Worm (Caenorhabditis elegans) whole organism, L2 larva: Measurements from ENCODE around the gene F26G1.5.
A peak's percentile ranks its signal among the peaks of the same experiment; 100 is the strongest.

Source experiments
- C34F6.9 ChIP-seq: fragments of 150-350 bp; optimal IDR thresholded peaks from 2 replicates; lab custom pipeline; 2014; ENCODE audit warnings: missing biosample characterization, missing genetic modification characterization
- F13H6.1 ChIP-seq: sonication (generic microtip); optimal IDR thresholded peaks from 2 replicates; lab custom pipeline; 2016; ENCODE audit warnings: missing genetic modification characterization, missing compliant biosample characterization
- R02D3.7 ChIP-seq: fragments of 150-350 bp; optimal IDR thresholded peaks from 2 replicates; lab custom pipeline; 2014; ENCODE audit warnings: missing biosample characterization, missing genetic modification characterization
- Y55F3AM.14 ChIP-seq: fragments of 200-800 bp; sonication (Bioruptor generic); optimal IDR thresholded peaks from 2 replicates; lab custom pipeline; 2018; ENCODE audit warnings: mild to moderate bottlenecking, missing genetic modification characterization, missing compliant biosample characterization
- ZK546.5 ChIP-seq: sonication (generic microtip); optimal IDR thresholded peaks from 2 replicates; lab custom pipeline; 2017; ENCODE audit warnings: missing biosample characterization, missing genetic modification characterization
- alr-1 ChIP-seq: fragments of 150-350 bp; optimal IDR thresholded peaks from 2 replicates; lab custom pipeline; 2014; ENCODE audit warnings: missing biosample characterization, missing genetic modification characterization
- aly-2 ChIP-seq: fragments of 150-350 bp; optimal IDR thresholded peaks from 2 replicates; lab custom pipeline; 2014; ENCODE audit warnings: missing biosample characterization, missing genetic modification characterization
- ama-1 ChIP-seq: fragments of 150-350 bp; optimal IDR thresholded peaks from 2 replicates; lab custom pipeline; 2018; ENCODE audit warnings: inconsistent platforms
- blmp-1 ChIP-seq: sonication (generic microtip); optimal IDR thresholded peaks from 2 replicates; lab custom pipeline; 2017; ENCODE audit warnings: missing genetic modification characterization, mild to moderate bottlenecking, missing compliant biosample characterization, antibody characterized with exemption, moderate library complexity; ENCODE audit not compliant: insufficient read depth
- ceh-16 ChIP-seq: fragments of 150-350 bp; optimal IDR thresholded peaks from 2 replicates; lab custom pipeline; 2014; ENCODE audit warnings: missing biosample characterization, missing genetic modification characterization
- ceh-82 ChIP-seq: fragments of 150-350 bp; optimal IDR thresholded peaks from 2 replicates; lab custom pipeline; 2014; ENCODE audit warnings: missing biosample characterization, missing genetic modification characterization
- crh-2 ChIP-seq: sonication (generic microtip); optimal IDR thresholded peaks from 2 replicates; lab custom pipeline; 2017; ENCODE audit warnings: missing biosample characterization, missing genetic modification characterization
- dmd-4 ChIP-seq: sonication (generic microtip); optimal IDR thresholded peaks from 2 replicates; lab custom pipeline; 2017; ENCODE audit warnings: missing biosample characterization, missing genetic modification characterization
- egl-27 ChIP-seq: sonication (generic microtip); optimal IDR thresholded peaks from 3 replicates; lab custom pipeline; 2017; ENCODE audit warnings: missing biosample characterization, missing genetic modification reagents, missing genetic modification characterization
- elt-1 ChIP-seq: fragments of 150-350 bp; optimal IDR thresholded peaks from 2 replicates; lab custom pipeline; 2014; ENCODE audit warnings: missing biosample characterization, missing genetic modification characterization
- elt-3 ChIP-seq: sonication (generic microtip); optimal IDR thresholded peaks from 2 replicates; lab custom pipeline; 2017; ENCODE audit warnings: missing biosample characterization, missing genetic modification characterization
- gmeb-1 ChIP-seq: fragments of 150-350 bp; optimal IDR thresholded peaks from 2 replicates; lab custom pipeline; 2014; ENCODE audit warnings: missing biosample characterization, missing genetic modification characterization
- lin-11 ChIP-seq: fragments of 150-350 bp; sonication (generic microtip); optimal IDR thresholded peaks from 2 replicates; lab custom pipeline; 2014; ENCODE audit warnings: missing biosample characterization, missing genetic modification characterization, inconsistent platforms, mixed read lengths
- lin-13 ChIP-seq: fragments of 150-350 bp; optimal IDR thresholded peaks from 2 replicates; lab custom pipeline; 2014; ENCODE audit warnings: missing biosample characterization, missing genetic modification reagents, missing genetic modification characterization
- lin-39 ChIP-seq: fragments of 150-350 bp; optimal IDR thresholded peaks from 2 replicates; lab custom pipeline; 2014; ENCODE audit warnings: missing biosample characterization, missing genetic modification reagents, missing genetic modification characterization
- lsy-2 ChIP-seq, 2 experiments: fragments of 150-350 bp in 1 of 2; sonication (generic microtip) in 1 of 2; optimal IDR thresholded peaks; 2 replicates each; lab custom pipeline; 2014 to 2017; ENCODE audit warnings: missing biosample characterization in 2 of 2, missing genetic modification characterization in 2 of 2
- mbf-1 ChIP-seq: sonication (generic microtip); optimal IDR thresholded peaks from 2 replicates; lab custom pipeline; 2017; ENCODE audit warnings: missing biosample characterization, missing genetic modification characterization
- mdl-1 ChIP-seq, 2 experiments: fragments of 150-350 bp in 1 of 2; sonication (generic microtip) in 1 of 2; optimal IDR thresholded peaks; 2 replicates each; lab custom pipeline; 2017; ENCODE audit warnings: missing biosample characterization in 2 of 2, missing genetic modification characterization in 2 of 2
- nhr-10 ChIP-seq: sonication (generic microtip); optimal IDR thresholded peaks from 2 replicates; lab custom pipeline; 2017; ENCODE audit warnings: missing biosample characterization, missing genetic modification characterization
- nhr-11 ChIP-seq: fragments of 150-350 bp; optimal IDR thresholded peaks from 2 replicates; lab custom pipeline; 2014; ENCODE audit warnings: missing biosample characterization, missing genetic modification characterization
- nhr-12 ChIP-seq: fragments of 150-350 bp; optimal IDR thresholded peaks from 2 replicates; lab custom pipeline; 2014; ENCODE audit warnings: missing biosample characterization, missing genetic modification characterization
- nhr-129 ChIP-seq: fragments of 150-350 bp; optimal IDR thresholded peaks from 2 replicates; lab custom pipeline; 2014; ENCODE audit warnings: missing biosample characterization, missing genetic modification characterization
- nhr-25 ChIP-seq: fragments of 150-350 bp; sonication (generic microtip); optimal IDR thresholded peaks from 3 replicates; lab custom pipeline; 2014; ENCODE audit warnings: missing biosample characterization, missing genetic modification characterization
- nhr-77 ChIP-seq: fragments of 150-350 bp; optimal IDR thresholded peaks from 2 replicates; lab custom pipeline; 2014; ENCODE audit warnings: missing biosample characterization, missing genetic modification characterization
- peb-1 ChIP-seq: fragments of 150-350 bp; optimal IDR thresholded peaks from 2 replicates; lab custom pipeline; 2014; ENCODE audit warnings: missing biosample characterization, missing genetic modification characterization
- sem-4 ChIP-seq: fragments of 150-350 bp; optimal IDR thresholded peaks from 2 replicates; lab custom pipeline; 2014; ENCODE audit warnings: missing biosample characterization, missing genetic modification reagents, missing genetic modification characterization
- skn-1 ChIP-seq: sonication (generic microtip); optimal IDR thresholded peaks from 2 replicates; lab custom pipeline; 2017; ENCODE audit warnings: missing biosample characterization, missing genetic modification characterization
- sma-3 ChIP-seq: sonication (generic microtip); optimal IDR thresholded peaks from 2 replicates; lab custom pipeline; 2016; ENCODE audit warnings: missing genetic modification reagents, missing genetic modification characterization, missing compliant biosample characterization
- sma-9 ChIP-seq, 2 experiments: fragments of 150-350 bp in 1 of 2; sonication (generic microtip) in 1 of 2; optimal IDR thresholded peaks; 2 replicates each; lab custom pipeline; 2014 to 2016; ENCODE audit warnings: missing genetic modification characterization in 2 of 2, mild to moderate bottlenecking in 1 of 2, missing biosample characterization in 1 of 2, missing compliant biosample characterization in 1 of 2, missing genetic modification reagents in 1 of 2, moderate library complexity in 1 of 2
- unc-39 ChIP-seq: fragments of 150-350 bp; optimal IDR thresholded peaks from 2 replicates; lab custom pipeline; 2014; ENCODE audit warnings: missing biosample characterization, missing genetic modification characterization
- unc-55 ChIP-seq: fragments of 150-350 bp; sonication (generic microtip); optimal IDR thresholded peaks from 3 replicates; lab custom pipeline; 2014; ENCODE audit warnings: missing biosample characterization, missing genetic modification reagents, missing genetic modification characterization
- unc-62 ChIP-seq: fragments of 150-350 bp; optimal IDR thresholded peaks from 2 replicates; lab custom pipeline; 2014; ENCODE audit warnings: missing biosample characterization, missing genetic modification reagents, missing genetic modification characterization
- zag-1 ChIP-seq: fragments of 150-350 bp; optimal IDR thresholded peaks from 2 replicates; lab custom pipeline; 2014; ENCODE audit warnings: missing biosample characterization, missing genetic modification characterization
- ztf-1 ChIP-seq: fragments of 200-800 bp; sonication (Bioruptor generic); conservative IDR thresholded peaks from 2 replicates; pipeline ENCODE4 v1.3.6; 2022; ENCODE audit warnings: missing genetic modification characterization, missing compliant biosample characterization
- ztf-11 ChIP-seq: sonication (generic microtip); optimal IDR thresholded peaks from 2 replicates; lab custom pipeline; 2017; ENCODE audit warnings: missing biosample characterization, missing genetic modification characterization
- ztf-4 ChIP-seq: fragments of 150-350 bp; optimal IDR thresholded peaks from 2 replicates; lab custom pipeline; 2014; ENCODE audit warnings: missing biosample characterization, missing genetic modification characterization

The F26G1.5 gene

DNA sequence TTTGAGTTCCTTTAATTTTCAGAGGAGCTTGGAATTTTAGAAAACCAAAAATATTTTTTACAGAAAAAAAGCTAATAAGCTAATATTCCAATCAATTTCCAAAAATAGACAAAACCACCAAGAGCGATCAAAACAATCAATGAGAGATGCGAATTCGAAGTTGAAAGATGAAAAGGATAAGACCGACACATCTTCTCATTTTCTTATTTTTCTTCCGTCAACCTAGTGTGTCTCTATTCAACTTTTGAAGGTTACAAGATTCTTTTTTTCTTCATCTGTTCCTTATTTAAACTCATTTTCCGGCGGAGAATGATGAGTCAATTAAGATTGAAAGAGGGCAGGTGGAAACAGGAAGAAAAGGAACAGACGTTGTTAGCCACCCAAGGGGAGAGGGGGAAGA lies 3.6 kb downstream of the F26G1.5 start:
- no peak for TF ChIP-seq nhr-12 (tag; lab: Kevin White, UChicago)
- peak; percentile 33 for TF ChIP-seq nhr-25 (tag; lab: Kevin White, UChicago)
- TF ChIP-seq egl-27 (tag; lab: Kevin White, UChicago), result no peak
- no peak for TF ChIP-seq mdl-1 (tag; optimal IDR thresholded peaks at IDR 0.05; lab: Kevin White, UChicago)
- no peak for TF ChIP-seq unc-55 (GFP tag; lab: Kevin White, UChicago)
- peak; percentile 26 for TF ChIP-seq sma-9 (GFP tag; optimal IDR thresholded peaks at IDR 0.05; lab: Kevin White, UChicago)
- TF ChIP-seq sma-9 (tag; optimal IDR thresholded peaks at IDR 0.05; lab: Kevin White, UChicago), result no peak
- TF ChIP-seq aly-2 (tag; lab: Kevin White, UChicago), result no peak
- peak; percentile 71 for TF ChIP-seq ceh-16 (tag; lab: Kevin White, UChicago)

DNA sequence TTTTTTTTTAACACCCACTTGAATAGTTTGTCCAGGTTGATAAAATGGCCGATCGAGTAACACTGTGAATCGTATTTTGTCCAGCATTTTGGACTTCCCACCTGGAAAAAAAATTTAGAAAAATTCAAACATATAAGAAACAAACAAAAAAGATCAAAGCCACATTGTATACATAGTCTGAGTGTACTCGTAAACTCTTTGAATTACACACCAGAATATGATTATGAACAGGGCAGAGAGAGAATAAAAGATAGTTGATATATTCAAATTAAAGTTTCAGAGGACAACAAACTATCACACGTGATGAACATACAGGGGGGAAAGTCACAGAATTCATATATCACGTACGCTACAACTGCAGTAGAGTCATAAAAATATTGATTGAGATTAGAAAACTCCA lies 4.9 kb downstream of the F26G1.5 start, which contains the start of gene ttm-2:
ttm-2 (minus strand) TSS at position 101 of the 400 bp plus-strand sequence.
- TF ChIP-seq lsy-2 (tag; optimal IDR thresholded peaks at IDR 0.05; lab: Kevin White, UChicago) (no peak), skn-1 (tag; lab: Kevin White, UChicago) (no peak), R02D3.7 (tag; lab: Kevin White, UChicago) (no peak), elt-3 (tag; lab: Kevin White, UChicago) (no peak), alr-1 (tag; lab: Kevin White, UChicago) (no peak), ama-1 (lab: Kevin White, UChicago) (no peak), ceh-82 (tag; lab: Kevin White, UChicago) (no peak), lin-39 (tag; lab: Kevin White, UChicago) (no peak), unc-62 (GFP tag; lab: Kevin White, UChicago) (no peak), nhr-12 (tag; lab: Kevin White, UChicago) (no peak), sem-4 (tag; lab: Kevin White, UChicago) (no peak), egl-27 (tag; lab: Kevin White, UChicago) (no peak), mdl-1 (tag; optimal IDR thresholded peaks at IDR 0.05; lab: Kevin White, UChicago) (no peak), blmp-1 (tag; lab: Kevin White, UChicago) (no peak), lin-11 (tag; lab: Kevin White, UChicago) (no peak), mbf-1 (tag; lab: Kevin White, UChicago) (no peak), ztf-1 (no peak), ZK546.5 (no peak), ztf-11 (tag; lab: Kevin White, UChicago) (no peak)

ce11 chrII:4762574-4763285 lies 8.5 kb downstream of the F26G1.5 start, which contains the start of gene F26G1.2:
Gene F26G1.2 (plus strand): TSS chrII:4763081.
- peak; percentile 26 for TF ChIP-seq sma-9 (GFP tag; optimal IDR thresholded peaks at IDR 0.05; lab: Kevin White, UChicago)
- no peak for TF ChIP-seq sma-9 (tag; optimal IDR thresholded peaks at IDR 0.05; lab: Kevin White, UChicago)
- TF ChIP-seq crh-2 (tag; lab: Kevin White, UChicago), result peak; percentile 41
- TF ChIP-seq sma-3 (GFP tag; lab: Kevin White, UChicago), result peak; percentile 33
- TF ChIP-seq nhr-25 (tag; lab: Kevin White, UChicago), result no peak
- TF ChIP-seq, all 48 proteins: peak for 3

- TF ChIP-seq nhr-25 (tag; lab: Kevin White, UChicago) (peak; percentile 13), gmeb-1 (tag; lab: Kevin White, UChicago) (no peak), nhr-11 (no peak), sma-3 (GFP tag; lab: Kevin White, UChicago) (peak; percentile 3), lsy-2 (tag; optimal IDR thresholded peaks at IDR 0.05; lab: Kevin White, UChicago) (no peak), lin-39 (tag; lab: Kevin White, UChicago) (no peak), lin-13 (GFP tag; lab: Kevin White, UChicago) (no peak), peb-1 (tag; lab: Kevin White, UChicago) (no peak)
Observed at ce11 chrII:4761020-4761419, 10.2 kb downstream of the F26G1.5 start.

DNA sequence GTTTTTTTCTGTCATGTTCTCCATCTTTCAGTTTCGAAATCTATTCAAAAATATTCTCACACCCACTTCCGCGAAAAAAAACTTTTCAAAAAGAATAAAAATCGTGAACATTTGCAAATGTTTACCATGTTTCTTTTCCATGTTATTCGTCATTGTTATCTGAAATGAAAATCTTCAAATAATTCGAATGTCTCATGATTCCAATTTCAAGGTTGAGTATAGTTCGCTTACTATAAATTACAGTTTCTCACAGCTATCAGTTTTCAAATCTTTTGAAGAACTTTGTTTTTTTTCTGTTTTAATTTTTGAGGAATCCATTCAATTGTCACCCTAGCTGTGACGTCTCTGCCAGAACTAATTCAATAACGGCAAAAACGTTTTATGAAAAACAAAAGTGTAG lies 11.3 kb downstream of the F26G1.5 start:
- peak; percentile 54 for TF ChIP-seq ceh-16 (tag; lab: Kevin White, UChicago)
- TF ChIP-seq ztf-4 (tag; lab: Kevin White, UChicago), result no peak
- no peak for TF ChIP-seq egl-27 (tag; lab: Kevin White, UChicago)
- TF ChIP-seq mdl-1 (tag; optimal IDR thresholded peaks at IDR 0.05; lab: Kevin White, UChicago), result no peak
- no peak for TF ChIP-seq nhr-77 (tag; lab: Kevin White, UChicago)
- peak; percentile 15 for TF ChIP-seq crh-2 (tag; lab: Kevin White, UChicago)
- no peak for TF ChIP-seq unc-62 (GFP tag; lab: Kevin White, UChicago)
- TF ChIP-seq nhr-10 (tag; lab: Kevin White, UChicago), result no peak
- no peak for TF ChIP-seq nhr-129 (tag; lab: Kevin White, UChicago)
- TF ChIP-seq sem-4 (tag; lab: Kevin White, UChicago), result no peak
- no peak for TF ChIP-seq aly-2 (tag; lab: Kevin White, UChicago)
- TF ChIP-seq nhr-25 (tag; lab: Kevin White, UChicago), result peak; percentile 79
- no peak for TF ChIP-seq elt-1
- TF ChIP-seq C34F6.9, result no peak
- no peak for TF ChIP-seq blmp-1 (tag; lab: Kevin White, UChicago)
- TF ChIP-seq nhr-12 (tag; lab: Kevin White, UChicago), result no peak
- TF ChIP-seq alr-1 (tag; lab: Kevin White, UChicago), result no peak
- no peak for TF ChIP-seq zag-1
- TF ChIP-seq unc-39 (tag; lab: Kevin White, UChicago), result no peak
- no peak for TF ChIP-seq F13H6.1 (tag; lab: Kevin White, UChicago)
- TF ChIP-seq ztf-11 (tag; lab: Kevin White, UChicago), result no peak
- no peak for TF ChIP-seq dmd-4 (tag; lab: Kevin White, UChicago)
- no peak for TF ChIP-seq Y55F3AM.14 (GFP tag; lab: Kevin White, UChicago)
